Fruit fly (Drosophila melanogaster) whole organism, embryonic: ENCODE measurements around the gene LSm3.

Experiments
- Abd-B ChIP-seq: fragments of 200-800 bp; sonication (Bioruptor generic); optimal IDR thresholded peaks from 2 replicates; lab custom pipeline; 2018; ENCODE audit warnings: missing biosample characterization, mild to moderate bottlenecking, missing genetic modification characterization, moderate library complexity
- Aef1 ChIP-seq: fragments of 200-800 bp; sonication (Bioruptor generic); IDR thresholded peaks from 3 replicates; pipeline ENCODE4 v1.3.6; 2022; ENCODE audit warnings: missing biosample characterization, missing genetic modification characterization
- BtbVII ChIP-seq: fragments of 200-800 bp; sonication (Bioruptor generic); optimal IDR thresholded peaks from 3 replicates; lab custom pipeline; 2017; ENCODE audit warnings: missing biosample characterization, mild to moderate bottlenecking, missing genetic modification characterization
- C15 ChIP-seq: fragments of 200-800 bp; sonication (Bioruptor generic); IDR thresholded peaks from 3 replicates; pipeline ENCODE4 v1.3.6; 2022; ENCODE audit warnings: missing biosample characterization, missing genetic modification characterization
- CG1024 ChIP-seq: fragments of 200-800 bp; sonication (Bioruptor generic); IDR thresholded peaks from 2 replicates; pipeline ENCODE4 v1.3.6; 2022; ENCODE audit warnings: missing biosample characterization, missing genetic modification characterization
- CG10274 ChIP-seq: fragments of 200-800 bp; sonication (Bioruptor generic); optimal IDR thresholded peaks from 3 replicates; lab custom pipeline; 2017; ENCODE audit warnings: missing biosample characterization, mild to moderate bottlenecking, missing genetic modification characterization
- CG10366 ChIP-seq: fragments of 200-800 bp; sonication (Bioruptor generic); IDR thresholded peaks from 2 replicates; pipeline ENCODE4 v1.3.6; 2022; ENCODE audit warnings: missing biosample characterization, missing genetic modification characterization
- CG10979 ChIP-seq: fragments of 200-800 bp; sonication (Bioruptor generic); optimal IDR thresholded peaks from 2 replicates; lab custom pipeline; 2018; ENCODE audit warnings: missing biosample characterization, mild to moderate bottlenecking, missing genetic modification characterization, moderate library complexity
- CG12659 ChIP-seq: fragments of 200-800 bp; sonication (Bioruptor generic); optimal IDR thresholded peaks from 3 replicates; lab custom pipeline; 2017; ENCODE audit warnings: mild to moderate bottlenecking, missing biosample characterization, missing genetic modification reagents, missing genetic modification characterization
- CG13296 ChIP-seq: fragments of 200-800 bp; sonication (Bioruptor generic); optimal IDR thresholded peaks from 3 replicates; lab custom pipeline; 2018; ENCODE audit warnings: missing biosample characterization, mild to moderate bottlenecking, missing genetic modification characterization
- CG14014 ChIP-seq: fragments of 200-800 bp; sonication (Bioruptor generic); IDR thresholded peaks from 2 replicates; pipeline ENCODE4 v1.3.6; 2022; ENCODE audit warnings: missing biosample characterization, missing genetic modification characterization
- CG14667 ChIP-seq: fragments of 200-800 bp; sonication (Bioruptor generic); IDR thresholded peaks from 2 replicates; pipeline ENCODE4 v1.3.6; 2022; ENCODE audit warnings: missing biosample characterization, missing genetic modification characterization
- CG15269 ChIP-seq: fragments of 200-800 bp; sonication (Bioruptor generic); optimal IDR thresholded peaks from 2 replicates; lab custom pipeline; 2018; ENCODE audit warnings: missing biosample characterization, mild to moderate bottlenecking, missing genetic modification characterization, moderate library complexity
- CG17328 ChIP-seq: fragments of 200-800 bp; sonication (Bioruptor generic); IDR thresholded peaks from 2 replicates; pipeline ENCODE4 v1.3.6; 2022; ENCODE audit warnings: missing biosample characterization, missing genetic modification characterization
- CG18599 ChIP-seq: fragments of 200-800 bp; sonication (Bioruptor generic); optimal IDR thresholded peaks from 3 replicates; lab custom pipeline; 2017; ENCODE audit warnings: missing biosample characterization, missing genetic modification characterization, mild to moderate bottlenecking, moderate library complexity, missing genetic modification reagents
- CG4328 ChIP-seq: fragments of 200-800 bp; sonication (Bioruptor generic); optimal IDR thresholded peaks from 3 replicates; lab custom pipeline; 2017; ENCODE audit warnings: missing biosample characterization, missing genetic modification reagents, missing genetic modification characterization
- CG5180 ChIP-seq: fragments of 200-800 bp; sonication (Bioruptor generic); optimal IDR thresholded peaks from 3 replicates; lab custom pipeline; 2017; ENCODE audit warnings: missing biosample characterization, missing genetic modification characterization, mild to moderate bottlenecking, moderate library complexity, missing genetic modification reagents
- CG5245 ChIP-seq: fragments of 200-800 bp; sonication (Bioruptor generic); optimal IDR thresholded peaks from 3 replicates; lab custom pipeline; 2016; ENCODE audit warnings: missing biosample characterization, missing genetic modification characterization
- CG5953 ChIP-seq: fragments of 200-800 bp; sonication (Bioruptor generic); IDR thresholded peaks from 2 replicates; pipeline ENCODE4 v1.3.6; 2022; ENCODE audit warnings: missing biosample characterization, missing genetic modification characterization
- CG7963 ChIP-seq: fragments of 200-800 bp; sonication (Bioruptor generic); IDR thresholded peaks from 3 replicates; pipeline ENCODE4 v1.3.6; 2022; ENCODE audit warnings: missing biosample characterization, missing genetic modification characterization; ENCODE audit not compliant: partially characterized antibody
- CG8281 ChIP-seq: fragments of 200-800 bp; sonication (Bioruptor generic); optimal IDR thresholded peaks from 2 replicates; lab custom pipeline; 2018; ENCODE audit warnings: missing biosample characterization, mild to moderate bottlenecking, missing genetic modification characterization, moderate library complexity
- CG8924 ChIP-seq: fragments of 200-800 bp; optimal IDR thresholded peaks from 3 replicates; lab custom pipeline; 2019; ENCODE audit warnings: missing biosample characterization, mild to moderate bottlenecking, missing genetic modification characterization, moderate library complexity
- CoRest ChIP-seq: fragments of 200-800 bp; sonication (Bioruptor generic); optimal IDR thresholded peaks from 3 replicates; lab custom pipeline; 2018; ENCODE audit warnings: missing biosample characterization, mild to moderate bottlenecking, missing genetic modification characterization, moderate library complexity
- E2f2 ChIP-seq: fragments of 200-800 bp; sonication (Bioruptor generic); IDR thresholded peaks from 2 replicates; pipeline ENCODE4 v1.3.6; 2022; ENCODE audit warnings: missing biosample characterization, missing genetic modification characterization
- Eip74EF ChIP-seq, 2 experiments: fragments of 200-800 bp in 1 of 2; fragments of >200 bp in 1 of 2; sonication (Bioruptor generic) in 1 of 2; optimal IDR thresholded peaks; 2 replicates each; lab custom pipeline; 2017 to 2019; ENCODE audit warnings: missing biosample characterization in 2 of 2, missing genetic modification characterization in 2 of 2, mild to moderate bottlenecking in 1 of 2, moderate library complexity in 1 of 2
- Ets65A ChIP-seq: fragments of 200-800 bp; sonication (Bioruptor generic); peaks from one replicate; lab custom pipeline; 2016; ENCODE audit warnings: missing biosample characterization, missing genetic modification characterization
- H15 ChIP-seq: fragments of 200-800 bp; sonication (Bioruptor generic); IDR thresholded peaks from 3 replicates; pipeline ENCODE4 v1.3.6; 2022; ENCODE audit warnings: missing biosample characterization, missing genetic modification characterization
- HLH3B ChIP-seq: fragments of 200-800 bp; sonication (Bioruptor generic); IDR thresholded peaks from 2 replicates; pipeline ENCODE4 v1.3.6; 2022; ENCODE audit warnings: missing biosample characterization, missing genetic modification characterization
- HLH4C ChIP-seq: fragments of 200-800 bp; sonication (Bioruptor generic); IDR thresholded peaks from 3 replicates; pipeline ENCODE4 v1.3.6; 2022; ENCODE audit warnings: missing biosample characterization, missing genetic modification characterization; ENCODE audit not compliant: partially characterized antibody
- Hmr ChIP-seq: fragments of 200-800 bp; sonication (Bioruptor generic); optimal IDR thresholded peaks from 3 replicates; lab custom pipeline; 2017; ENCODE audit warnings: mild to moderate bottlenecking, missing biosample characterization, missing genetic modification reagents, missing genetic modification characterization
- Hr51 ChIP-seq, 2 experiments: fragments of 200-800 bp; sonication (Bioruptor generic); optimal IDR thresholded peaks; 2 replicates in 1 of 2; 3 replicates in 1 of 2; lab custom pipeline; 2016 to 2018; ENCODE audit warnings: missing biosample characterization in 2 of 2, missing genetic modification characterization in 2 of 2, mild to moderate bottlenecking in 1 of 2, moderate library complexity in 1 of 2
- Med ChIP-seq: fragments of 200-800 bp; sonication (Bioruptor generic); peaks from one replicate; lab custom pipeline; 2016; ENCODE audit warnings: missing biosample characterization, missing genetic modification characterization, mild to moderate bottlenecking, inconsistent platforms, moderate library complexity
- Meics ChIP-seq: fragments of 200-800 bp; sonication (Bioruptor generic); optimal IDR thresholded peaks from 2 replicates; lab custom pipeline; 2017; ENCODE audit warnings: missing biosample characterization, mild to moderate bottlenecking, missing genetic modification characterization
- Taf1 ChIP-seq: fragments of 200-800 bp; sonication (Bioruptor generic); IDR thresholded peaks from 2 replicates; pipeline ENCODE4 v1.3.6; 2022; ENCODE audit warnings: missing biosample characterization, missing genetic modification characterization
- Vsx1 ChIP-seq: fragments of 200-800 bp; sonication (Bioruptor generic); optimal IDR thresholded peaks from 2 replicates; lab custom pipeline; 2017; ENCODE audit warnings: missing biosample characterization, mild to moderate bottlenecking, missing genetic modification characterization, missing genetic modification reagents
- Xbp1 ChIP-seq: fragments of 200-800 bp; sonication (Bioruptor generic); optimal IDR thresholded peaks from 3 replicates; lab custom pipeline; 2016; ENCODE audit warnings: missing biosample characterization, mild to moderate bottlenecking, missing genetic modification characterization
- bbx ChIP-seq: fragments of 200-800 bp; sonication (Bioruptor generic); IDR thresholded peaks from 2 replicates; pipeline ENCODE4 v1.3.6; 2022; ENCODE audit warnings: missing biosample characterization, missing genetic modification characterization; ENCODE audit not compliant: partially characterized antibody
- bowl ChIP-seq: fragments of 200-800 bp; sonication (Bioruptor generic); IDR thresholded peaks from 2 replicates; pipeline ENCODE4 v1.3.6; 2022; ENCODE audit warnings: missing biosample characterization, missing genetic modification characterization
- chn ChIP-seq: fragments of 200-800 bp; sonication (Bioruptor generic); optimal IDR thresholded peaks from 2 replicates; lab custom pipeline; 2016; ENCODE audit warnings: missing biosample characterization, missing genetic modification characterization
- gro ChIP-seq: fragments of 200-800 bp; sonication (Bioruptor generic); optimal IDR thresholded peaks from 2 replicates; lab custom pipeline; 2016; ENCODE audit warnings: missing biosample characterization, missing genetic modification characterization
- jing ChIP-seq: fragments of 200-800 bp; sonication (Bioruptor generic); optimal IDR thresholded peaks from 2 replicates; lab custom pipeline; 2018; ENCODE audit warnings: missing biosample characterization, mild to moderate bottlenecking, missing genetic modification characterization
- pb ChIP-seq: fragments of 200-800 bp; sonication (Bioruptor generic); optimal IDR thresholded peaks from 3 replicates; lab custom pipeline; 2016; ENCODE audit warnings: missing biosample characterization, missing genetic modification characterization
- psq ChIP-seq: fragments of 200-800 bp; sonication (Bioruptor generic); optimal IDR thresholded peaks from 2 replicates; lab custom pipeline; 2017; ENCODE audit warnings: missing biosample characterization, missing genetic modification characterization
- repo ChIP-seq: fragments of 200-800 bp; sonication (Bioruptor generic); optimal IDR thresholded peaks from 2 replicates; lab custom pipeline; 2016; ENCODE audit warnings: missing biosample characterization, missing genetic modification characterization
- salm ChIP-seq: fragments of 200-800 bp; sonication (Bioruptor generic); optimal IDR thresholded peaks from 2 replicates; lab custom pipeline; 2018; ENCODE audit warnings: missing biosample characterization, mild to moderate bottlenecking, missing genetic modification characterization
- seq ChIP-seq: fragments of 200-800 bp; sonication (Bioruptor generic); IDR thresholded peaks from 2 replicates; pipeline ENCODE4 v1.3.6; 2022; ENCODE audit warnings: missing biosample characterization, missing genetic modification characterization
- sim ChIP-seq: fragments of 200-800 bp; sonication (Bioruptor generic); IDR thresholded peaks from 2 replicates; pipeline ENCODE4 v1.3.6; 2022; ENCODE audit warnings: missing biosample characterization, missing genetic modification characterization
- sob ChIP-seq: fragments of 200-800 bp; sonication (Bioruptor generic); IDR thresholded peaks from 2 replicates; pipeline ENCODE4 v1.3.6; 2022; ENCODE audit warnings: missing biosample characterization, missing genetic modification characterization
- wor ChIP-seq: fragments of 200-800 bp; sonication (Bioruptor generic); IDR thresholded peaks from 2 replicates; pipeline ENCODE4 v1.3.6; 2022; ENCODE audit warnings: missing biosample characterization, missing genetic modification characterization
- zfh2 ChIP-seq: fragments of 200-800 bp; sonication (Bioruptor generic); optimal IDR thresholded peaks from 2 replicates; lab custom pipeline; 2016; ENCODE audit warnings: missing biosample characterization, missing genetic modification characterization

Gene LSm3

DNA sequence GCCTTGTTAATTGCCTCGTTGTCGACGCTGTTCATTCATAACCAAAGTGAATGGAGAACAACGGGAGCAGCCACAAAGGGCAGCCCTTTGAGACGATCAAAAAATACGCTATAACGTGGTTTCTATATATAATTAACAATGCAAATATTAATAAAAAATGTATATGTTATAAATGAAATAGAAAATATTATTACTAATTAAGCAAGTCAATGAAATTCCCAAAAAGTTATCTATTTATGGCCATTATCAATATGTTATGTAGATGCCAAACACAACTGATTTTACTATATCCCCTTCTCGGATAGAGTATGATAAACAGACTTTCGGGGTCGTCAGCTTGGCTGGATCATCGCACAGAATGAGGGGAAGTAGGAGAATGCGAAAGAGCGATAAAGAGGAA lies 26.6 kb upstream of the LSm3 start (continued):
- TF ChIP-seq pb (GFP tag; lab: Kevin White, UChicago) = no peak
- peak in 1 of 2 experiments; percentile 22 for TF ChIP-seq Eip74EF (GFP tag; optimal IDR thresholded peaks at IDR 0.05; lab: Kevin White, UChicago)
- TF ChIP-seq CG4328 (GFP tag; lab: Kevin White, UChicago) = peak; percentile 9
- TF ChIP-seq gro = no peak
- TF ChIP-seq CG5245 = no peak
- TF ChIP-seq CG14014 (GFP tag; lab: Robert Waterston, UW) = peak; percentile 30; the same call in 1 of the 2 replicates
- no peak for TF ChIP-seq Taf1 (GFP tag; lab: Robert Waterston, UW)
- peak; percentile 57 for TF ChIP-seq CG13296 (GFP tag; lab: Kevin White, UChicago)
- 0 out of 2 replicates have a peak, but pooled peaks have one; percentile 45 for TF ChIP-seq CG14667 (GFP tag; lab: Robert Waterston, UW)
- no peak for TF ChIP-seq seq (GFP tag; lab: Robert Waterston, UW)
- TF ChIP-seq Aef1 = peak; percentile 43; the same call in 2 of the 3 replicates
- TF ChIP-seq CG10366 (GFP tag; lab: Robert Waterston, UW) = peak; percentile 53
- peak; percentile 49 for TF ChIP-seq CG10979 (tag; lab: Kevin White, UChicago)
- TF ChIP-seq H15 (GFP tag; lab: Robert Waterston, UW) = no peak
- TF ChIP-seq Xbp1 = peak; percentile 15
- TF ChIP-seq CG15269 = peak; percentile 75
- TF ChIP-seq sim (GFP tag; lab: Robert Waterston, UW) = no peak
- TF ChIP-seq Abd-B (GFP tag; lab: Kevin White, UChicago) = peak; percentile 33
- peak; percentile 65 for TF ChIP-seq Med (GFP tag; lab: Kevin White, UChicago)
- TF ChIP-seq CG17328 (GFP tag; lab: Robert Waterston, UW) = peak; percentile 42; the same call in 1 of the 2 replicates
- TF ChIP-seq Hr51 (GFP tag; optimal IDR thresholded peaks at IDR 0.05; lab: Kevin White, UChicago) = peak in 1 of 2 experiments; percentile 71
- TF ChIP-seq repo (GFP tag; lab: Kevin White, UChicago) = no peak
- peak; percentile 62 for TF ChIP-seq Hmr
- peak; percentile 10 for TF ChIP-seq CG8281 (tag; lab: Kevin White, UChicago)
- peak; percentile 53 for TF ChIP-seq CG12659 (GFP tag; lab: Kevin White, UChicago)
- no peak for TF ChIP-seq CG7963 (GFP tag; lab: Robert Waterston, UW)
- TF ChIP-seq CG5953 = no peak
- TF ChIP-seq bowl = no peak
- no peak for TF ChIP-seq zfh2 (GFP tag; lab: Kevin White, UChicago)
- TF ChIP-seq CG1024 (GFP tag; lab: Robert Waterston, UW) = 0 out of 2 replicates have a peak, but pooled peaks have one; percentile 27
- TF ChIP-seq CG10274 = no peak
- TF ChIP-seq Meics (GFP tag; lab: Kevin White, UChicago) = peak; percentile 41
- peak; percentile 23 for TF ChIP-seq salm (tag; lab: Kevin White, UChicago)
- no peak for TF ChIP-seq HLH4C (GFP tag; lab: Robert Waterston, UW)
- TF ChIP-seq CG8924 (tag; lab: Kevin White, UChicago) = peak; percentile 54
- peak; percentile 26; the same call in 1 of the 2 replicates for TF ChIP-seq wor (GFP tag; lab: Robert Waterston, UW)
- peak; percentile 36 for TF ChIP-seq BtbVII (GFP tag; lab: Kevin White, UChicago)
- no peak for TF ChIP-seq Ets65A (GFP tag; lab: Kevin White, UChicago)
- TF ChIP-seq jing (GFP tag; lab: Kevin White, UChicago) = no peak
- 0 out of 2 replicates have a peak, but pooled peaks have one; percentile 32 for TF ChIP-seq sob (GFP tag; lab: Robert Waterston, UW)
- 0 out of 3 replicates have a peak, but pooled peaks have one; percentile 32 for TF ChIP-seq C15 (GFP tag; lab: Robert Waterston, UW)
- peak; percentile 29 for TF ChIP-seq Vsx1
- TF ChIP-seq CG5180 (GFP tag; lab: Kevin White, UChicago) = peak; percentile 19
- peak; percentile 43; the same call in 1 of the 2 replicates for TF ChIP-seq E2f2 (GFP tag; lab: Robert Waterston, UW)
- peak; percentile 63 for TF ChIP-seq HLH3B
- no peak for TF ChIP-seq bbx
- no peak for TF ChIP-seq psq (GFP tag; lab: Kevin White, UChicago)
- TF ChIP-seq chn (GFP tag; lab: Kevin White, UChicago) = no peak
- TF ChIP-seq CoRest (tag; lab: Kevin White, UChicago) = peak; percentile 55
- peak; percentile 71 for TF ChIP-seq CG18599 (GFP tag; lab: Kevin White, UChicago)
